Worm (Caenorhabditis elegans) whole organism, L3 larva: ENCODE data around the gene T24G10.2.

Source experiments
- elt-1 ChIP-seq: fragments of 150-350 bp; optimal IDR thresholded peaks from 2 replicates; lab custom pipeline; 2014; ENCODE audit warnings: missing biosample characterization, missing genetic modification characterization
- nhr-76 ChIP-seq: fragments of 150-350 bp; sonication (generic microtip); optimal IDR thresholded peaks from 5 replicates; lab custom pipeline; 2014; ENCODE audit warnings: missing biosample characterization, missing genetic modification characterization

DNA sequence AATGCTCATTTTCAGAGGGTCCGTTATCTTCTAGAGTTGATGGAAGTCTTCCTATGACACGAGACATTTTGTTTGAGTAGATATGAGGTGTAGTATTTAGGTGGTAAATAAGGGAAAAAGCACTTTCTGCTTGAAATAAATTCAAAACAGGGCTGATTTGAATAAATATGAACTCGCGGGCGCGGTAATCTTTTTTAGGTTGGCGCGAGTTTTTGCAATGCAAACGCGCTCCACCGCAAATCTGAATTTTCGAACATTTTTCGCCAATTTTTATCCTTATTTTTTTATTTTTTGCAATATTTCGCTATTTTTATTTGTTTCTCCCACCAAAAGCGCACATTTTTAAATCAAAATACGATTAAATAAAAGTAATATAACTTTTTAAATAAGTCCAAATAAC is 5.6 kb upstream of the T24G10.2 start, which contains the start of gene skpt-1:
- TF ChIP-seq elt-1 (tag; lab: Kevin White, UChicago) (no peak), nhr-76 (tag; lab: Kevin White, UChicago) (no peak)
